Worm (Caenorhabditis elegans) whole organism, L1 larva: ENCODE results near the gene C17G10.13.

ENCODE experiments used
- C04F5.9 ChIP-seq: sonication (generic microtip); optimal IDR thresholded peaks from 2 replicates; lab custom pipeline; 2016; ENCODE audit warnings: missing genetic modification characterization, missing compliant biosample characterization
- C16A3.4 ChIP-seq: fragments of 150-350 bp; optimal IDR thresholded peaks from 2 replicates; lab custom pipeline; 2014; ENCODE audit warnings: missing biosample characterization, missing genetic modification characterization
- C34B4.2 ChIP-seq: sonication (generic microtip); optimal IDR thresholded peaks from 2 replicates; lab custom pipeline; 2017; ENCODE audit warnings: mild to moderate bottlenecking, missing genetic modification characterization, missing compliant biosample characterization
- F16B12.6 ChIP-seq: fragments of 150-350 bp; optimal IDR thresholded peaks from 2 replicates; lab custom pipeline; 2014; ENCODE audit warnings: missing biosample characterization, missing genetic modification characterization
- aha-1 ChIP-seq: fragments of 150-350 bp; optimal IDR thresholded peaks from 2 replicates; lab custom pipeline; 2014; ENCODE audit warnings: missing biosample characterization, missing genetic modification characterization
- alr-1 ChIP-seq: fragments of 200-800 bp; sonication (Bioruptor generic); optimal IDR thresholded peaks from 2 replicates; lab custom pipeline; 2018; ENCODE audit warnings: borderline replicate concordance, mild to moderate bottlenecking, missing genetic modification characterization, missing compliant biosample characterization
- ama-1 ChIP-seq: fragments of 150-350 bp; optimal IDR thresholded peaks from 2 replicates; lab custom pipeline; 2014
- ceh-63 ChIP-seq: fragments of 200-800 bp; sonication (Bioruptor generic); optimal IDR thresholded peaks from 2 replicates; lab custom pipeline; 2018; ENCODE audit warnings: mild to moderate bottlenecking, missing genetic modification characterization, missing compliant biosample characterization
- ceh-88 ChIP-seq: fragments of 200-800 bp; sonication (Bioruptor generic); IDR thresholded peaks from 2 replicates; pipeline ENCODE4 v1.3.6; 2022; ENCODE audit warnings: missing genetic modification characterization, missing compliant biosample characterization
- ceh-90 ChIP-seq: sonication (generic microtip); optimal IDR thresholded peaks from 2 replicates; lab custom pipeline; 2016; ENCODE audit warnings: missing genetic modification characterization, missing compliant biosample characterization
- ces-1 ChIP-seq: fragments of 150-350 bp; optimal IDR thresholded peaks from 2 replicates; lab custom pipeline; 2014; ENCODE audit warnings: missing biosample characterization, missing genetic modification reagents, missing genetic modification characterization
- dpl-1 ChIP-seq, 3 experiments: fragments of 150-350 bp in 2 of 3; sonication (generic microtip) in 1 of 3; optimal IDR thresholded peaks; 2 replicates each; lab custom pipeline; 2014 to 2017; ENCODE audit warnings: missing biosample characterization in 3 of 3, missing genetic modification characterization in 3 of 3, missing genetic modification reagents in 3 of 3
- efl-1 ChIP-seq, 4 experiments: fragments of 150-350 bp; optimal IDR thresholded peaks in 3 of 4; peaks in 1 of 4; 1 replicate in 1 of 4; 2 replicates in 3 of 4; lab custom pipeline; 2014; ENCODE audit warnings: missing biosample characterization in 2 of 4, missing genetic modification characterization in 2 of 4, missing genetic modification reagents in 2 of 4
- efl-3 ChIP-seq: fragments of 200-800 bp; sonication (Bioruptor generic); optimal IDR thresholded peaks from 2 replicates; lab custom pipeline; 2018; ENCODE audit warnings: mild to moderate bottlenecking, missing genetic modification characterization, missing compliant biosample characterization
- elt-2 ChIP-seq: sonication (generic microtip); optimal IDR thresholded peaks from 2 replicates; lab custom pipeline; 2016; ENCODE audit warnings: missing genetic modification characterization, mild to moderate bottlenecking, inconsistent platforms, missing compliant biosample characterization, missing genetic modification reagents
- ets-5 ChIP-seq: fragments of 200-800 bp; sonication (Bioruptor generic); IDR thresholded peaks from 2 replicates; pipeline ENCODE4 v1.3.6; 2022; ENCODE audit warnings: missing genetic modification characterization, missing compliant biosample characterization
- fkh-10 ChIP-seq: sonication (generic microtip); optimal IDR thresholded peaks from 2 replicates; lab custom pipeline; 2017; ENCODE audit warnings: missing biosample characterization, missing genetic modification reagents, missing genetic modification characterization
- fkh-4 ChIP-seq: sonication (generic microtip); optimal IDR thresholded peaks from 2 replicates; lab custom pipeline; 2016; ENCODE audit warnings: missing compliant biosample characterization, missing genetic modification characterization, borderline replicate concordance
- grh-1 ChIP-seq: fragments of 200-800 bp; sonication (Bioruptor generic); IDR thresholded peaks from 2 replicates; pipeline ENCODE4 v1.3.6; 2022; ENCODE audit warnings: missing genetic modification reagents, missing genetic modification characterization, missing compliant biosample characterization
- hlh-4 ChIP-seq: sonication (generic microtip); optimal IDR thresholded peaks from 2 replicates; lab custom pipeline; 2016; ENCODE audit warnings: mild to moderate bottlenecking, missing genetic modification characterization, missing compliant biosample characterization
- irx-1 ChIP-seq: sonication (generic microtip); optimal IDR thresholded peaks from 2 replicates; lab custom pipeline; 2016; ENCODE audit warnings: missing genetic modification characterization, missing compliant biosample characterization
- isw-1 ChIP-seq: fragments of 200-800 bp; sonication (Bioruptor generic); IDR thresholded peaks from 2 replicates; pipeline ENCODE4 v1.3.6; 2022; ENCODE audit warnings: missing genetic modification characterization, missing compliant biosample characterization
- lin-13 ChIP-seq: fragments of 150-350 bp; optimal IDR thresholded peaks from 2 replicates; lab custom pipeline; 2014; ENCODE audit warnings: missing biosample characterization, missing genetic modification reagents, missing genetic modification characterization
- lin-35 ChIP-seq, 2 experiments: fragments of 150-350 bp; optimal IDR thresholded peaks; 2 replicates each; lab custom pipeline; 2014; ENCODE audit warnings: missing biosample characterization in 2 of 2, missing genetic modification characterization in 2 of 2, missing genetic modification reagents in 2 of 2
- lin-39 ChIP-seq: fragments of 150-350 bp; optimal IDR thresholded peaks from 2 replicates; lab custom pipeline; 2014; ENCODE audit warnings: missing biosample characterization, missing genetic modification reagents, missing genetic modification characterization
- lir-3 ChIP-seq: sonication (generic microtip); optimal IDR thresholded peaks from 2 replicates; lab custom pipeline; 2016; ENCODE audit warnings: mild to moderate bottlenecking, missing genetic modification characterization, moderate library complexity, missing compliant biosample characterization; ENCODE audit not compliant: poor library complexity
- lsy-2 ChIP-seq, 2 experiments: fragments of 150-350 bp; optimal IDR thresholded peaks; 2 replicates each; lab custom pipeline; 2014; ENCODE audit warnings: missing biosample characterization in 2 of 2, missing genetic modification characterization in 2 of 2
- mef-2 ChIP-seq: fragments of 150-350 bp; optimal IDR thresholded peaks from 2 replicates; lab custom pipeline; 2014; ENCODE audit warnings: missing biosample characterization, missing genetic modification characterization
- mep-1 ChIP-seq: fragments of 150-350 bp; optimal IDR thresholded peaks from 2 replicates; lab custom pipeline; 2014; ENCODE audit warnings: missing biosample characterization, missing genetic modification characterization
- nhr-19 ChIP-seq: fragments of 200-800 bp; sonication (Bioruptor generic); conservative IDR thresholded peaks from 2 replicates; pipeline ENCODE4 v1.3.6; 2022; ENCODE audit warnings: missing genetic modification characterization, missing compliant biosample characterization
- nhr-47 ChIP-seq: sonication (generic microtip); optimal IDR thresholded peaks from 2 replicates; lab custom pipeline; 2016; ENCODE audit warnings: mild to moderate bottlenecking, missing genetic modification characterization, moderate library complexity, missing compliant biosample characterization
- nhr-71 ChIP-seq: sonication (generic microtip); optimal IDR thresholded peaks from 2 replicates; lab custom pipeline; 2016; ENCODE audit warnings: mild to moderate bottlenecking, missing genetic modification characterization, moderate library complexity, missing compliant biosample characterization
- nhr-76 ChIP-seq: sonication (generic microtip); optimal IDR thresholded peaks from 2 replicates; lab custom pipeline; 2017; ENCODE audit warnings: missing biosample characterization, missing genetic modification characterization
- nhr-85 ChIP-seq: sonication (generic microtip); peaks from one replicate; lab custom pipeline; 2016; ENCODE audit warnings: missing genetic modification characterization, inconsistent platforms, missing compliant biosample characterization
- pag-3 ChIP-seq: sonication (generic microtip); optimal IDR thresholded peaks from 2 replicates; lab custom pipeline; 2017; ENCODE audit warnings: missing genetic modification characterization, mild to moderate bottlenecking, missing compliant biosample characterization, antibody characterized with exemption, borderline replicate concordance; ENCODE audit not compliant: insufficient read depth
- pax-3 ChIP-seq: fragments of 200-800 bp; sonication (Bioruptor generic); optimal IDR thresholded peaks from 2 replicates; lab custom pipeline; 2018; ENCODE audit warnings: mild to moderate bottlenecking, missing genetic modification characterization, moderate library complexity, missing compliant biosample characterization
- rnt-1 ChIP-seq: sonication (generic microtip); optimal IDR thresholded peaks from 2 replicates; lab custom pipeline; 2016; ENCODE audit warnings: mild to moderate bottlenecking, missing genetic modification characterization, moderate library complexity, missing compliant biosample characterization
- skn-1 ChIP-seq: fragments of 150-350 bp; optimal IDR thresholded peaks from 2 replicates; lab custom pipeline; 2014; ENCODE audit warnings: missing biosample characterization, missing genetic modification characterization
- sox-4 ChIP-seq: sonication (generic microtip); optimal IDR thresholded peaks from 2 replicates; lab custom pipeline; 2016; ENCODE audit warnings: missing genetic modification characterization, missing compliant biosample characterization
- sptf-1 ChIP-seq: fragments of 150-350 bp; optimal IDR thresholded peaks from 2 replicates; lab custom pipeline; 2014; ENCODE audit warnings: missing biosample characterization, missing genetic modification characterization
- sup-37 ChIP-seq: fragments of 200-800 bp; sonication (Bioruptor generic); optimal IDR thresholded peaks from 2 replicates; lab custom pipeline; 2018; ENCODE audit warnings: mild to moderate bottlenecking, missing genetic modification characterization, missing compliant biosample characterization
- unc-30 ChIP-seq: sonication (generic microtip); optimal IDR thresholded peaks from 2 replicates; lab custom pipeline; 2017; ENCODE audit warnings: missing biosample characterization, missing genetic modification characterization
- unc-98 ChIP-seq: fragments of 200-800 bp; sonication (Bioruptor generic); IDR thresholded peaks from 2 replicates; pipeline ENCODE4 v1.3.6; 2022; ENCODE audit warnings: missing genetic modification characterization, missing compliant biosample characterization
- xbp-1 ChIP-seq: sonication (generic microtip); optimal IDR thresholded peaks from 2 replicates; lab custom pipeline; 2016; ENCODE audit warnings: missing genetic modification characterization, missing compliant biosample characterization
- zag-1 ChIP-seq: fragments of 150-350 bp; optimal IDR thresholded peaks from 2 replicates; lab custom pipeline; 2014; ENCODE audit warnings: missing biosample characterization, missing genetic modification characterization
- zip-4 ChIP-seq: fragments of 200-800 bp; sonication (Bioruptor generic); optimal IDR thresholded peaks from 2 replicates; lab custom pipeline; 2018; ENCODE audit warnings: mild to moderate bottlenecking, missing genetic modification characterization, moderate library complexity, missing compliant biosample characterization
- ztf-11 ChIP-seq, 2 experiments: sonication (generic microtip); optimal IDR thresholded peaks; 2 replicates each; lab custom pipeline; 2016 to 2017; ENCODE audit warnings: missing genetic modification characterization in 2 of 2, missing biosample characterization in 1 of 2, missing compliant biosample characterization in 1 of 2
- ztf-4 ChIP-seq: fragments of 150-350 bp; optimal IDR thresholded peaks from 2 replicates; lab custom pipeline; 2014; ENCODE audit warnings: missing biosample characterization, missing genetic modification characterization

C17G10.13 gene

DNA sequence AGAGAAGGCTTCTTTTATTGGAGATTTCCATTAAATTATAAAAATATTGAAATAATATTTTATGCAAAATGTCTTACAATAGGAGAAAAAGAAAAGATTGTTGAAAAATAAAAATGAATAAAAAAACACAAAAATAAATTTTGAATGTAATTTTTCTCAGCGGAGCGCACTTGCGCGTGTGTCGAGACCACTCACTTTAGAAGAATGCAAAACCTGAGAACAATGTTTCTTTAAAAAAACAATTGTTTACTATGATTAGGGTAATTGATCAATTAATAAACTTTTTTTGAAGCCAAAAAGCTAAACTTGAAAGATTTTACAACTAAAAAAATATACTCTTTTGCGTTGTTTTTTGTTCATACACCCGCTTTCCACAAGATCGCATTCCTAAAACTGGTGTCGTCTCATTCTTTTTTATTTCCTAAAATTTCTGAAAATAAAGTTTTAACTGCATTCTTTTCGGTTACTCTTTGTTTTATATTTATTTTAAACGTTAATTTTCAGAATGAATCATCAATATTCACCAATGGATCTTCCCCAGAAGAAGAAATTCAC, 4.7 kb upstream of the C17G10.13 start, which contains the start of gene ttc-4 (continued):
- no peak for TF ChIP-seq nhr-76 (tag; lab: Kevin White, UChicago)
- no peak for TF ChIP-seq pag-3 (tag; lab: Kevin White, UChicago)
- no peak for TF ChIP-seq zag-1 (tag; lab: Kevin White, UChicago)
- TF ChIP-seq alr-1 (tag; lab: Kevin White, UChicago): no peak
- peak; percentile 50 to 59 for TF ChIP-seq efl-1 (optimal IDR thresholded peaks at IDR 0.05; lab: Kevin White, UChicago)
- TF ChIP-seq efl-1 (GFP tag; optimal IDR thresholded peaks at IDR 0.05 in 1 of 2; lab: Kevin White, UChicago): peak; percentile 1 to 58
- TF ChIP-seq sox-4 (tag; lab: Kevin White, UChicago): no peak
- TF ChIP-seq C16A3.4 (tag; lab: Kevin White, UChicago): peak; percentile 76
- no peak for TF ChIP-seq ztf-11 (tag; optimal IDR thresholded peaks at IDR 0.05; lab: Kevin White, UChicago)
- TF ChIP-seq ceh-90 (tag; lab: Kevin White, UChicago): no peak
- peak; percentile 8 for TF ChIP-seq elt-2 (tag; lab: Kevin White, UChicago)
- no peak for TF ChIP-seq aha-1 (tag; lab: Kevin White, UChicago)
- TF ChIP-seq mef-2 (tag; lab: Kevin White, UChicago): no peak
- TF ChIP-seq ceh-88 (GFP tag; lab: Robert Waterston, UW): no peak
- TF ChIP-seq hlh-4: no peak
- no peak for TF ChIP-seq sup-37
- TF ChIP-seq grh-1 (GFP tag; lab: Robert Waterston, UW): no peak
- TF ChIP-seq lir-3 (tag; lab: Kevin White, UChicago): peak; percentile 63
- no peak for TF ChIP-seq fkh-10 (GFP tag; lab: Kevin White, UChicago)
- TF ChIP-seq sptf-1: no peak
- TF ChIP-seq isw-1: peak; percentile 28; the same call in 1 of the 2 replicates
- no peak for TF ChIP-seq ztf-4
- TF ChIP-seq ces-1 (GFP tag; lab: Kevin White, UChicago): no peak
- TF ChIP-seq xbp-1 (tag; lab: Kevin White, UChicago): peak; percentile 33
- TF ChIP-seq rnt-1 (tag; lab: Kevin White, UChicago): peak; percentile 19
- no peak for TF ChIP-seq ceh-63 (GFP tag; lab: Kevin White, UChicago)
- TF ChIP-seq pax-3 (tag; lab: Kevin White, UChicago): no peak
- TF ChIP-seq dpl-1 (GFP tag; optimal IDR thresholded peaks at IDR 0.05; lab: Kevin White, UChicago): peak; percentile 11 to 67 (median 41)
- TF ChIP-seq efl-3 (GFP tag; lab: Kevin White, UChicago): no peak
- peak; percentile 36 for TF ChIP-seq mep-1
- TF ChIP-seq nhr-47 (tag; lab: Kevin White, UChicago): peak; percentile 43

DNA sequence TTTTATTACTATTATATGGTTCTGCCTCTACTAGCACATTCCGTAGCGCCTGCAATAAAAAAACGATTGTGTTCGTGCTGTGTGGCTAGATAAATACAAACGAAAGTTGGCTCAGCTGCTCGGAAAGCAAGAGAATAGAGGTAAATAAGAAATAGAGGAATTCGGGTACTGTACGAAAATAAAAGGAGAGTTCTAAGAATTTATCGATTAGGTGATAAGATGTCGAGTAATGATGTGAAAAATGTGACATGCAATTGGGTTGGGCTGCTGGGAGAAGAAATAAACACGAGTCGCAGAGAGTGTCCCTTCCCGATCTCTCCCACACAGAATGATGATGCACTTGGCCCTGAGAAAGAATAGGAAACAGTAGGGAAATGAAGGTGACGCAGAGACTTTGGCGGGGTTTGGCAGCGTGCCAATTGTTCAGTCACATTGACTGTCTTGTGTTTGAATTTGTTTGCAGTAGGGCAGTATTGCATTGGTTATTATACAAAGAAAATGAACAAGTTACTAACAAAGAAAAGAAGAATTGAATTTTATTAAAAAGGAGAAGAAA, 3.9 kb upstream of the C17G10.13 start, which contains the start of gene cdc-14:
Gene cdc-14 (minus strand): TSS at position 51 of the 556 bp plus-strand sequence.
- TF ChIP-seq ceh-90 (tag; lab: Kevin White, UChicago): no peak
- peak; percentile 72 for TF ChIP-seq lin-13
- no peak for TF ChIP-seq ets-5 (GFP tag; lab: Robert Waterston, UW)
- peak; percentile 72 to 81 (median 77) for TF ChIP-seq dpl-1 (GFP tag; optimal IDR thresholded peaks at IDR 0.05; lab: Kevin White, UChicago)
- peak; percentile 8 for TF ChIP-seq lin-39 (tag; lab: Kevin White, UChicago)
- TF ChIP-seq lsy-2 (tag; optimal IDR thresholded peaks at IDR 0.05; lab: Kevin White, UChicago): peak; percentile 77 to 80
- peak; percentile 63 for TF ChIP-seq skn-1 (tag; lab: Kevin White, UChicago)
- TF ChIP-seq pax-3 (tag; lab: Kevin White, UChicago): no peak
- peak; percentile 80 for TF ChIP-seq rnt-1 (tag; lab: Kevin White, UChicago)
- TF ChIP-seq sox-4 (tag; lab: Kevin White, UChicago): no peak
- no peak for TF ChIP-seq mef-2 (tag; lab: Kevin White, UChicago)
- TF ChIP-seq zip-4 (GFP tag; lab: Kevin White, UChicago): no peak
- peak; percentile 76 for TF ChIP-seq nhr-19 (GFP tag; lab: Robert Waterston, UW)
- peak; percentile 90 for TF ChIP-seq nhr-85
- TF ChIP-seq lin-35 (GFP tag; optimal IDR thresholded peaks at IDR 0.05; lab: Kevin White, UChicago): peak; percentile 70 to 86
- peak; percentile 88 for TF ChIP-seq C16A3.4 (tag; lab: Kevin White, UChicago)
- no peak for TF ChIP-seq unc-98
- no peak for TF ChIP-seq irx-1 (tag; lab: Kevin White, UChicago)
- peak; percentile 64 for TF ChIP-seq ztf-4
- TF ChIP-seq grh-1 (GFP tag; lab: Robert Waterston, UW): 0 out of 2 replicates have a peak, but pooled peaks have one; percentile 8
- peak; percentile 39 for TF ChIP-seq F16B12.6 (tag; lab: Kevin White, UChicago)
- peak; percentile 61 for TF ChIP-seq nhr-47 (tag; lab: Kevin White, UChicago)
- TF ChIP-seq C04F5.9: no peak
- TF ChIP-seq C34B4.2: no peak
- TF ChIP-seq fkh-4 (tag; lab: Kevin White, UChicago): no peak
- peak; percentile 57 for TF ChIP-seq xbp-1 (tag; lab: Kevin White, UChicago)
- TF ChIP-seq pag-3 (tag; lab: Kevin White, UChicago): peak; percentile 98
- TF ChIP-seq unc-30 (tag; lab: Kevin White, UChicago): no peak
- peak; percentile 48 for TF ChIP-seq ama-1
- peak; percentile 90 for TF ChIP-seq nhr-71
